Fruit fly (Drosophila melanogaster) whole organism, embryonic: ENCODE measurements around the gene Tmtc4.
A peak's percentile ranks its signal among the peaks of the same experiment; 100 is the strongest.

ENCODE experiments used
- Blimp-1 ChIP-seq: fragments of 200-800 bp; sonication (Bioruptor generic); optimal IDR thresholded peaks from 3 replicates; lab custom pipeline; 2018; ENCODE audit warnings: missing biosample characterization, missing genetic modification characterization, mild to moderate bottlenecking, moderate library complexity, missing genetic modification reagents
- CG12071 ChIP-seq: fragments of 200-800 bp; sonication (Bioruptor generic); optimal IDR thresholded peaks from 3 replicates; lab custom pipeline; 2018; ENCODE audit warnings: missing biosample characterization, mild to moderate bottlenecking, missing genetic modification characterization
- CG12236 ChIP-seq: fragments of 200-800 bp; sonication (Bioruptor generic); optimal IDR thresholded peaks from 2 replicates; lab custom pipeline; 2016; ENCODE audit warnings: missing biosample characterization, missing genetic modification characterization
- CG17385 ChIP-seq: fragments of 200-800 bp; sonication (Bioruptor generic); optimal IDR thresholded peaks from 3 replicates; lab custom pipeline; 2018; ENCODE audit warnings: missing biosample characterization, mild to moderate bottlenecking, missing genetic modification characterization
- CG17568 ChIP-seq: fragments of 200-800 bp; sonication (Bioruptor generic); optimal IDR thresholded peaks from 2 replicates; lab custom pipeline; 2018; ENCODE audit warnings: missing biosample characterization, mild to moderate bottlenecking, missing genetic modification characterization, moderate library complexity
- CG18619 ChIP-seq: fragments of 200-800 bp; sonication (Bioruptor generic); optimal IDR thresholded peaks from 3 replicates; lab custom pipeline; 2017; ENCODE audit warnings: missing biosample characterization, mild to moderate bottlenecking, missing genetic modification characterization
- CG2889 ChIP-seq: fragments of 200-800 bp; sonication (Bioruptor generic); IDR thresholded peaks from 3 replicates; pipeline ENCODE4 v1.3.6; 2022; ENCODE audit warnings: missing biosample characterization, missing genetic modification characterization
- CG3407 ChIP-seq: fragments of 200-800 bp; sonication (Bioruptor generic); optimal IDR thresholded peaks from 2 replicates; lab custom pipeline; 2018; ENCODE audit warnings: missing biosample characterization, mild to moderate bottlenecking, missing genetic modification characterization
- CG42726 ChIP-seq: fragments of 200-800 bp; sonication (Bioruptor generic); IDR thresholded peaks from 2 replicates; pipeline ENCODE4 v1.3.6; 2022; ENCODE audit warnings: missing biosample characterization, missing genetic modification characterization; ENCODE audit not compliant: partially characterized antibody
- CG4282 ChIP-seq: fragments of 200-800 bp; sonication (Bioruptor generic); optimal IDR thresholded peaks from 2 replicates; lab custom pipeline; 2016; ENCODE audit warnings: missing biosample characterization, missing genetic modification characterization
- CG4424 ChIP-seq: fragments of 200-800 bp; sonication (Bioruptor generic); optimal IDR thresholded peaks from 3 replicates; lab custom pipeline; 2016; ENCODE audit warnings: missing biosample characterization, missing genetic modification characterization
- CG4730 ChIP-seq: fragments of 200-800 bp; sonication (Bioruptor generic); IDR thresholded peaks from 2 replicates; pipeline ENCODE4 v1.3.6; 2022; ENCODE audit warnings: missing biosample characterization, missing genetic modification characterization
- CG4854 ChIP-seq: fragments of 200-800 bp; sonication (Bioruptor generic); optimal IDR thresholded peaks from 2 replicates; lab custom pipeline; 2016; ENCODE audit warnings: missing biosample characterization, missing genetic modification characterization, inconsistent platforms
- CG5180 ChIP-seq: fragments of 200-800 bp; sonication (Bioruptor generic); optimal IDR thresholded peaks from 3 replicates; lab custom pipeline; 2017; ENCODE audit warnings: missing biosample characterization, missing genetic modification characterization, mild to moderate bottlenecking, moderate library complexity, missing genetic modification reagents
- CG7839 ChIP-seq: fragments of 200-800 bp; sonication (Bioruptor generic); optimal IDR thresholded peaks from 3 replicates; lab custom pipeline; 2018; ENCODE audit warnings: missing biosample characterization, mild to moderate bottlenecking, missing genetic modification characterization, moderate library complexity
- CG8388 ChIP-seq: fragments of 200-800 bp; sonication (Bioruptor generic); optimal IDR thresholded peaks from 2 replicates; lab custom pipeline; 2019; ENCODE audit warnings: missing biosample characterization, mild to moderate bottlenecking, missing genetic modification characterization, moderate library complexity
- CG9215 ChIP-seq: fragments of 200-800 bp; sonication (Bioruptor generic); IDR thresholded peaks from 2 replicates; pipeline ENCODE4 v1.3.6; 2022; ENCODE audit warnings: missing biosample characterization, missing genetic modification characterization
- CG9609 ChIP-seq: fragments of 200-800 bp; sonication (Bioruptor generic); optimal IDR thresholded peaks from 3 replicates; lab custom pipeline; 2016; ENCODE audit warnings: missing biosample characterization, missing genetic modification characterization
- CHES-1-like ChIP-seq: fragments of 200-800 bp; sonication (Bioruptor generic); optimal IDR thresholded peaks from 2 replicates; lab custom pipeline; 2016; ENCODE audit warnings: missing biosample characterization, missing genetic modification characterization
- Camta ChIP-seq: fragments of 200-800 bp; sonication (Bioruptor generic); optimal IDR thresholded peaks from 2 replicates; lab custom pipeline; 2016; ENCODE audit warnings: missing biosample characterization, missing genetic modification characterization
- D19B ChIP-seq: fragments of 200-800 bp; sonication (Bioruptor generic); optimal IDR thresholded peaks from 2 replicates; lab custom pipeline; 2017; ENCODE audit warnings: missing biosample characterization, mild to moderate bottlenecking, missing genetic modification characterization
- Dll ChIP-seq: fragments of 200-800 bp; sonication (Bioruptor generic); IDR thresholded peaks from 4 replicates; pipeline ENCODE4 v1.3.6; 2022; ENCODE audit warnings: missing biosample characterization, missing genetic modification characterization; ENCODE audit not compliant: partially characterized antibody
- Fer1 ChIP-seq: fragments of 200-800 bp; sonication (Bioruptor generic); optimal IDR thresholded peaks from 2 replicates; lab custom pipeline; 2017; ENCODE audit warnings: missing biosample characterization, mild to moderate bottlenecking, missing genetic modification characterization
- Gsc ChIP-seq: fragments of 200-800 bp; sonication (Bioruptor generic); IDR thresholded peaks from 2 replicates; pipeline ENCODE4 v1.3.6; 2022; ENCODE audit warnings: missing biosample characterization, missing genetic modification characterization
- HHEX ChIP-seq: fragments of 200-800 bp; sonication (Bioruptor generic); optimal IDR thresholded peaks from 3 replicates; lab custom pipeline; 2017; ENCODE audit warnings: missing biosample characterization, mild to moderate bottlenecking, missing genetic modification characterization, missing genetic modification reagents
- Hmx ChIP-seq: fragments of 200-800 bp; sonication (Bioruptor generic); optimal IDR thresholded peaks from 2 replicates; lab custom pipeline; 2016; ENCODE audit warnings: missing biosample characterization, missing genetic modification characterization
- Lhr ChIP-seq: fragments of 200-800 bp; sonication (Bioruptor generic); optimal IDR thresholded peaks from 3 replicates; lab custom pipeline; 2017; ENCODE audit warnings: mild to moderate bottlenecking, missing biosample characterization, missing genetic modification reagents, missing genetic modification characterization
- MBD-R2 ChIP-seq: fragments of 200-800 bp; sonication (Bioruptor generic); IDR thresholded peaks from 2 replicates; pipeline ENCODE4 v1.3.6; 2022; ENCODE audit warnings: missing biosample characterization, missing genetic modification characterization
- MTF-1 ChIP-seq: fragments of 200-800 bp; sonication (Bioruptor generic); optimal IDR thresholded peaks from 2 replicates; lab custom pipeline; 2018; ENCODE audit warnings: missing biosample characterization, mild to moderate bottlenecking, missing genetic modification characterization, borderline replicate concordance
- Mad ChIP-seq: fragments of 200-800 bp; sonication (Bioruptor generic); optimal IDR thresholded peaks from 2 replicates; lab custom pipeline; 2016; ENCODE audit warnings: missing biosample characterization, missing genetic modification characterization
- Nf-YC ChIP-seq: fragments of 200-800 bp; optimal IDR thresholded peaks from 3 replicates; lab custom pipeline; 2019; ENCODE audit warnings: missing biosample characterization, mild to moderate bottlenecking, missing genetic modification characterization, moderate library complexity
- PHDP ChIP-seq: fragments of 200-800 bp; sonication (Bioruptor generic); optimal IDR thresholded peaks from 3 replicates; lab custom pipeline; 2018; ENCODE audit warnings: missing biosample characterization, mild to moderate bottlenecking, missing genetic modification characterization, moderate library complexity
- Side ChIP-seq: fragments of 200-800 bp; sonication (Bioruptor generic); optimal IDR thresholded peaks from 2 replicates; lab custom pipeline; 2016; ENCODE audit warnings: missing biosample characterization, missing genetic modification characterization
- Spps ChIP-seq: fragments of 200-800 bp; sonication (Bioruptor generic); optimal IDR thresholded peaks from 2 replicates; lab custom pipeline; 2018; ENCODE audit warnings: missing biosample characterization, mild to moderate bottlenecking, missing genetic modification characterization
- br ChIP-seq: fragments of >200 bp; optimal IDR thresholded peaks from 2 replicates; lab custom pipeline; 2017
- cas ChIP-seq: fragments of 200-800 bp; sonication (Bioruptor generic); IDR thresholded peaks from 2 replicates; pipeline ENCODE4 v1.3.6; 2022; ENCODE audit warnings: missing biosample characterization, missing genetic modification characterization
- danr ChIP-seq: fragments of 200-800 bp; sonication (Bioruptor generic); IDR thresholded peaks from 2 replicates; pipeline ENCODE4 v1.3.6; 2022; ENCODE audit warnings: missing biosample characterization, missing genetic modification characterization
- dati ChIP-seq: fragments of 200-800 bp; sonication (Bioruptor generic); IDR thresholded peaks from 2 replicates; pipeline ENCODE4 v1.3.6; 2022; ENCODE audit warnings: missing biosample characterization, missing genetic modification characterization
- emc ChIP-seq: fragments of 200-800 bp; sonication (Bioruptor generic); optimal IDR thresholded peaks from 2 replicates; lab custom pipeline; 2016; ENCODE audit warnings: missing biosample characterization, missing genetic modification characterization
- gce ChIP-seq: fragments of 200-800 bp; sonication (Bioruptor generic); IDR thresholded peaks from 3 replicates; pipeline ENCODE4 v1.3.6; 2022; ENCODE audit warnings: missing biosample characterization, missing genetic modification characterization
- gcm2 ChIP-seq: fragments of 200-800 bp; sonication (Bioruptor generic); optimal IDR thresholded peaks from 2 replicates; lab custom pipeline; 2016; ENCODE audit warnings: missing biosample characterization, missing genetic modification characterization
- gro ChIP-seq: fragments of 200-800 bp; sonication (Bioruptor generic); optimal IDR thresholded peaks from 2 replicates; lab custom pipeline; 2016; ENCODE audit warnings: missing biosample characterization, missing genetic modification characterization
- gsb ChIP-seq: fragments of 200-800 bp; sonication (Bioruptor generic); IDR thresholded peaks from 2 replicates; pipeline ENCODE4 v1.3.6; 2022; ENCODE audit warnings: missing biosample characterization, missing genetic modification characterization
- insv ChIP-seq, 2 experiments: fragments of 200-800 bp; sonication (Bioruptor generic); optimal IDR thresholded peaks; 3 replicates each; lab custom pipeline; 2016 to 2018; ENCODE audit warnings: missing biosample characterization in 2 of 2, missing genetic modification characterization in 2 of 2
- kni ChIP-seq: fragments of 200-800 bp; sonication (Bioruptor generic); optimal IDR thresholded peaks from 3 replicates; lab custom pipeline; 2017; ENCODE audit warnings: mild to moderate bottlenecking, missing biosample characterization, missing genetic modification reagents, missing genetic modification characterization
- lilli ChIP-seq: fragments of 200-800 bp; sonication (Bioruptor generic); optimal IDR thresholded peaks from 3 replicates; lab custom pipeline; 2016; ENCODE audit warnings: missing biosample characterization, missing genetic modification characterization
- otp ChIP-seq: fragments of 200-800 bp; sonication (Bioruptor generic); IDR thresholded peaks from 3 replicates; pipeline ENCODE4, ENCODE4 v1.3.6; 2022; ENCODE audit warnings: missing biosample characterization, missing genetic modification characterization
- peb ChIP-seq: fragments of 200-800 bp; sonication (Bioruptor generic); IDR thresholded peaks from 2 replicates; pipeline ENCODE4 v1.3.6; 2022; ENCODE audit warnings: missing biosample characterization, missing genetic modification characterization
- psq ChIP-seq: fragments of 200-800 bp; sonication (Bioruptor generic); optimal IDR thresholded peaks from 2 replicates; lab custom pipeline; 2017; ENCODE audit warnings: missing biosample characterization, missing genetic modification characterization
- sens-2 ChIP-seq: fragments of 200-800 bp; sonication (Bioruptor generic); IDR thresholded peaks from 2 replicates; pipeline ENCODE4 v1.3.6; 2022; ENCODE audit warnings: missing biosample characterization, missing genetic modification characterization
- seq ChIP-seq: fragments of 200-800 bp; sonication (Bioruptor generic); IDR thresholded peaks from 2 replicates; pipeline ENCODE4 v1.3.6; 2022; ENCODE audit warnings: missing biosample characterization, missing genetic modification characterization
- slou ChIP-seq: fragments of 200-800 bp; sonication (Bioruptor generic); optimal IDR thresholded peaks from 3 replicates; lab custom pipeline; 2016; ENCODE audit warnings: missing biosample characterization, missing genetic modification characterization
- zen ChIP-seq: fragments of 200-800 bp; sonication (Bioruptor generic); optimal IDR thresholded peaks from 3 replicates; lab custom pipeline; 2018; ENCODE audit warnings: missing biosample characterization, mild to moderate bottlenecking, missing genetic modification characterization, moderate library complexity

Tmtc4 gene

DNA sequence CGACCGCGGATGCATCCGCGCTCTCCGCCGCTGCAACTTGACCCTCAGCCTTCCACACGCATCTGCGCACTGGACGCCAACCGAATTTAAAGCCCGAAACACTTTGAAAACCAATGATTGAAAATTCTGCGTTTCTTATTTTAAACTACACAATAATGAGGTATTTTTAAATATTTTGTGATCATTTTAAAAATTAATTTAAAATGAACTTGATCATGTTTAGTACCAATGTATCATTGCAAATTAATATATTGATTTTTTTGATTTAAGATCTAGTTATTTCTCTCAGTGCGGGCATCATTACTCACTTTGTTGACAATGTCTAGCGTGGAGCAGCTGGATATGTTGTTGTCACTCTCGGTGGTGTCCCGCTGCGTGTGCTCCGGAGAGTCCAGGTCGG lies 15.8 kb downstream of the Tmtc4 start (continued):
- TF ChIP-seq zen (tag; lab: Kevin White, UChicago) (no peak), CG17385 (GFP tag; lab: Kevin White, UChicago) (no peak), CG7839 (tag; lab: Kevin White, UChicago) (no peak), insv (GFP tag; optimal IDR thresholded peaks at IDR 0.05; lab: Kevin White, UChicago) (no peak), emc (GFP tag; lab: Kevin White, UChicago) (no peak), Blimp-1 (GFP tag; lab: Kevin White, UChicago) (no peak), Side (GFP tag; lab: Kevin White, UChicago) (no peak), MTF-1 (GFP tag; lab: Kevin White, UChicago) (no peak), CHES-1-like (GFP tag; lab: Kevin White, UChicago) (no peak), gcm2 (GFP tag; lab: Kevin White, UChicago) (no peak), Lhr (GFP tag; lab: Kevin White, UChicago) (no peak), danr (GFP tag; lab: Robert Waterston, UW) (no peak), CG9215 (GFP tag; lab: Robert Waterston, UW) (no peak), CG2889 (GFP tag; lab: Robert Waterston, UW) (no peak), Mad (GFP tag; lab: Kevin White, UChicago) (no peak), CG4730 (no peak), lilli (GFP tag; lab: Kevin White, UChicago) (peak; percentile 4), gce (GFP tag; lab: Robert Waterston, UW) (no peak), CG4282 (GFP tag; lab: Kevin White, UChicago) (no peak), CG5180 (GFP tag; lab: Kevin White, UChicago) (no peak), PHDP (tag; lab: Kevin White, UChicago) (peak; percentile 63), Gsc (GFP tag; lab: Robert Waterston, UW) (no peak), CG42726 (GFP tag; lab: Robert Waterston, UW) (no peak), CG4854 (GFP tag; lab: Kevin White, UChicago) (no peak), Fer1 (peak; percentile 59), CG17568 (no peak), psq (no peak), Dll (GFP tag; lab: Robert Waterston, UW) (no peak), peb (GFP tag; lab: Robert Waterston, UW) (no peak), otp (GFP tag; lab: Robert Waterston, UW) (no peak), HHEX (GFP tag; lab: Kevin White, UChicago) (no peak), CG18619 (GFP tag; lab: Kevin White, UChicago) (no peak), CG12071 (no peak), CG9609 (GFP tag; lab: Kevin White, UChicago) (no peak), sens-2 (no peak), dati (GFP tag; lab: Robert Waterston, UW) (no peak), slou (GFP tag; lab: Kevin White, UChicago) (no peak), CG12236 (GFP tag; lab: Kevin White, UChicago) (no peak), CG3407 (GFP tag; lab: Kevin White, UChicago) (no peak), gro (GFP tag; lab: Kevin White, UChicago) (no peak), CG4424 (GFP tag; lab: Kevin White, UChicago) (no peak), MBD-R2 (GFP tag; lab: Robert Waterston, UW) (no peak), Hmx (GFP tag; lab: Kevin White, UChicago) (no peak), D19B (no peak), cas (GFP tag; lab: Robert Waterston, UW) (no peak), kni (no peak), Camta (GFP tag; lab: Kevin White, UChicago) (no peak), Spps (tag; lab: Kevin White, UChicago) (no peak), CG8388 (peak; percentile 64), Nf-YC (no peak), br (no peak), gsb (no peak), seq (peak; percentile 67)
